Fruit fly (Drosophila melanogaster) whole organism, wandering third instar larva: ENCODE measurements around the gene Hira.

Experiments used
- CG32264 ChIP-seq: fragments of 200-800 bp; sonication (Bioruptor generic); optimal IDR thresholded peaks from 2 replicates; lab custom pipeline; 2016; ENCODE audit warnings: missing biosample characterization, missing genetic modification characterization
- CG9705 ChIP-seq: fragments of 200-800 bp; sonication (Bioruptor generic); optimal IDR thresholded peaks from 2 replicates; lab custom pipeline; 2018; ENCODE audit warnings: missing biosample characterization, mild to moderate bottlenecking, missing genetic modification characterization
- CrebA ChIP-seq: fragments of 200-800 bp; sonication (Bioruptor generic); optimal IDR thresholded peaks from 2 replicates; lab custom pipeline; 2016; ENCODE audit warnings: missing biosample characterization, mild to moderate bottlenecking, missing genetic modification characterization, borderline replicate concordance
- Dif ChIP-seq: fragments of 200-275, 200-300 bp; sonication (Bioruptor generic); optimal IDR thresholded peaks from 2 replicates; lab custom pipeline; 2018; ENCODE audit warnings: missing biosample characterization, missing genetic modification characterization; ENCODE audit not compliant: partially characterized antibody
- GATAd ChIP-seq: sonication (Bioruptor generic); optimal IDR thresholded peaks from 2 replicates; lab custom pipeline; 2016; ENCODE audit warnings: missing biosample characterization, missing genetic modification characterization
- HLH106 ChIP-seq: fragments of 200-800 bp; optimal IDR thresholded peaks from 3 replicates; lab custom pipeline; 2019; ENCODE audit warnings: missing biosample characterization, mild to moderate bottlenecking, missing genetic modification characterization, moderate library complexity
- Hnf4 ChIP-seq: fragments of 200-800 bp; sonication (Bioruptor generic); optimal IDR thresholded peaks from 2 replicates; lab custom pipeline; 2016; ENCODE audit warnings: missing biosample characterization, mild to moderate bottlenecking, missing genetic modification characterization
- Hr78 ChIP-seq: fragments of >200 bp; optimal IDR thresholded peaks from 2 replicates; lab custom pipeline; 2017; ENCODE audit warnings: missing biosample characterization, missing genetic modification characterization
- Hr83 ChIP-seq: fragments of 200-300 bp; sonication (Bioruptor generic); optimal IDR thresholded peaks from 2 replicates; lab custom pipeline; 2016; ENCODE audit warnings: missing biosample characterization, mild to moderate bottlenecking, missing genetic modification characterization, moderate library complexity; ENCODE audit not compliant: poor library complexity, severe bottlenecking
- Jra ChIP-seq: sonication (Bioruptor generic); optimal IDR thresholded peaks from 2 replicates; lab custom pipeline; 2016; ENCODE audit warnings: missing biosample characterization, missing genetic modification characterization
- Mio ChIP-seq: sonication (Bioruptor generic); optimal IDR thresholded peaks from 2 replicates; lab custom pipeline; 2016; ENCODE audit warnings: missing biosample characterization, missing genetic modification characterization
- OdsH ChIP-seq: fragments of 200-800 bp; sonication (Bioruptor generic); optimal IDR thresholded peaks from 2 replicates; lab custom pipeline; 2016; ENCODE audit warnings: missing biosample characterization, mild to moderate bottlenecking, missing genetic modification characterization
- Rel ChIP-seq, 2 experiments: fragments of 200-800 bp; sonication (Bioruptor generic) in 1 of 2; optimal IDR thresholded peaks; 2 replicates in 1 of 2; 3 replicates in 1 of 2; lab custom pipeline; 2016 to 2019; ENCODE audit warnings: mild to moderate bottlenecking in 2 of 2, missing biosample characterization in 2 of 2, missing genetic modification characterization in 2 of 2, moderate library complexity in 1 of 2
- Sp1 ChIP-seq: fragments of 200-800 bp; sonication (Bioruptor generic); optimal IDR thresholded peaks from 3 replicates; lab custom pipeline; 2019; ENCODE audit warnings: missing biosample characterization, mild to moderate bottlenecking, missing genetic modification characterization, moderate library complexity
- Vsx2 ChIP-seq: fragments of 200-300, 225-300 bp; sonication (Bioruptor generic); optimal IDR thresholded peaks from 2 replicates; lab custom pipeline; 2018; ENCODE audit warnings: missing biosample characterization, missing genetic modification characterization; ENCODE audit not compliant: partially characterized antibody
- br ChIP-seq: fragments of 200-800 bp; sonication (Bioruptor generic); optimal IDR thresholded peaks from 2 replicates; lab custom pipeline; 2016; ENCODE audit warnings: missing biosample characterization, missing genetic modification characterization
- brk ChIP-seq: fragments of 200-800 bp; sonication (Bioruptor generic); optimal IDR thresholded peaks from 2 replicates; lab custom pipeline; 2016; ENCODE audit warnings: missing biosample characterization, mild to moderate bottlenecking, missing genetic modification characterization
- dl ChIP-seq, 2 experiments: fragments of 175-275, 200-275 bp in 1 of 2; fragments of 200-275 bp in 1 of 2; sonication (Bioruptor generic); optimal IDR thresholded peaks; lab custom pipeline; 2018; ENCODE audit warnings: mild to moderate bottlenecking in 2 of 2, missing biosample characterization in 2 of 2, missing genetic modification characterization in 2 of 2, moderate library complexity in 2 of 2; ENCODE audit not compliant: partially characterized antibody in 2 of 2, insufficient read depth in 1 of 2
- dmrt93B ChIP-seq: fragments of 200-800 bp; sonication (Bioruptor generic); optimal IDR thresholded peaks from 2 replicates; lab custom pipeline; 2018; ENCODE audit warnings: missing biosample characterization, mild to moderate bottlenecking, missing genetic modification characterization
- dsf ChIP-seq: sonication (Bioruptor generic); optimal IDR thresholded peaks from 2 replicates; lab custom pipeline; 2016; ENCODE audit warnings: missing biosample characterization, missing genetic modification characterization, borderline replicate concordance
- ey ChIP-seq: fragments of 200-800 bp; sonication (Bioruptor generic); optimal IDR thresholded peaks from 2 replicates; lab custom pipeline; 2016; ENCODE audit warnings: missing biosample characterization, missing genetic modification characterization
- foxo ChIP-seq, 2 experiments: fragments of 200-800 bp; sonication (Bioruptor generic); optimal IDR thresholded peaks; 2 replicates in 1 of 2; 3 replicates in 1 of 2; lab custom pipeline; 2016 to 2017; ENCODE audit warnings: missing biosample characterization in 2 of 2, missing genetic modification characterization in 2 of 2
- fru ChIP-seq: fragments of 200-800 bp; sonication (Bioruptor generic); optimal IDR thresholded peaks from 3 replicates; lab custom pipeline; 2016; ENCODE audit warnings: missing biosample characterization, mild to moderate bottlenecking, missing genetic modification characterization
- h ChIP-seq: fragments of 200-800 bp; sonication (Bioruptor generic); optimal IDR thresholded peaks from 3 replicates; lab custom pipeline; 2016; ENCODE audit warnings: missing biosample characterization, mild to moderate bottlenecking, missing genetic modification characterization
- jim ChIP-seq: fragments of 175-275, 200-325 bp; sonication (Bioruptor generic); optimal IDR thresholded peaks from 2 replicates; lab custom pipeline; 2016; ENCODE audit warnings: missing biosample characterization, mild to moderate bottlenecking, missing genetic modification characterization
- pan ChIP-seq: fragments of >200 bp; optimal IDR thresholded peaks from 2 replicates; lab custom pipeline; 2017
- psq ChIP-seq: fragments of 200-800 bp; sonication (Bioruptor generic); optimal IDR thresholded peaks from 3 replicates; lab custom pipeline; 2017; ENCODE audit warnings: missing biosample characterization, mild to moderate bottlenecking, missing genetic modification characterization, moderate library complexity
- rgr ChIP-seq: fragments of 200-800 bp; sonication (Bioruptor generic); optimal IDR thresholded peaks from 3 replicates; lab custom pipeline; 2016; ENCODE audit warnings: missing biosample characterization, mild to moderate bottlenecking, missing genetic modification characterization
- sage ChIP-seq: fragments of 200-800 bp; sonication (Bioruptor generic); optimal IDR thresholded peaks from 2 replicates; lab custom pipeline; 2016; ENCODE audit warnings: missing biosample characterization, mild to moderate bottlenecking, missing genetic modification characterization
- sv ChIP-seq: fragments of 200-800 bp; sonication (Bioruptor generic); optimal IDR thresholded peaks from 3 replicates; lab custom pipeline; 2016; ENCODE audit warnings: missing biosample characterization, missing genetic modification characterization
- tai ChIP-seq: sonication (Bioruptor generic); optimal IDR thresholded peaks from 2 replicates; lab custom pipeline; 2016; ENCODE audit warnings: missing biosample characterization, missing genetic modification characterization
- woc ChIP-seq: sonication (Bioruptor generic); optimal IDR thresholded peaks from 2 replicates; lab custom pipeline; 2016; ENCODE audit warnings: missing biosample characterization, mild to moderate bottlenecking, missing genetic modification characterization

The Hira gene

dm6 chrX:7693423-7693822 is 28.5 kb upstream of the Hira start:
- no peak for TF ChIP-seq foxo (GFP tag; optimal IDR thresholded peaks at IDR 0.05; lab: Kevin White, UChicago)
- no peak for TF ChIP-seq Hr83 (GFP tag; lab: Kevin White, UChicago)
- no peak for TF ChIP-seq CG32264
- TF ChIP-seq rgr: no peak

- no peak for TF ChIP-seq HLH106
- TF ChIP-seq Rel (GFP tag; optimal IDR thresholded peaks at IDR 0.05; lab: Kevin White, UChicago): no peak
- peak; percentile 18 for TF ChIP-seq Rel (tag; optimal IDR thresholded peaks at IDR 0.05; lab: Kevin White, UChicago)
- TF ChIP-seq CrebA (GFP tag; lab: Kevin White, UChicago): peak; percentile 6
- no peak for TF ChIP-seq h
- TF ChIP-seq brk (GFP tag; lab: Kevin White, UChicago): no peak
Observed at dm6 chrX:7694207-7694606, 27.7 kb upstream of the Hira start.

- TF ChIP-seq sv (GFP tag; lab: Kevin White, UChicago) (no peak), woc (no peak), h (peak; percentile 17), Dif (GFP tag; lab: Kevin White, UChicago) (peak; percentile 89), Rel (GFP tag; optimal IDR thresholded peaks at IDR 0.05; lab: Kevin White, UChicago) (no peak), Rel (tag; optimal IDR thresholded peaks at IDR 0.05; lab: Kevin White, UChicago) (peak; percentile 30), dl (GFP tag; optimal IDR thresholded peaks at IDR 0.05; lab: Kevin White, UChicago; ENCODE audit: insufficient read depth in 1 of 2, partially characterized antibody in 2 of 2) (peak; percentile 28 to 80), Hr83 (GFP tag; lab: Kevin White, UChicago) (peak; percentile 24)
Observed at dm6 chrX:7694868-7695267, 27.1 kb upstream of the Hira start.

dm6 chrX:7695391-7696053 is 26.4 kb upstream of the Hira start:
- TF ChIP-seq rgr: peak; percentile 11
- TF ChIP-seq sage (GFP tag; lab: Kevin White, UChicago): no peak
- TF ChIP-seq h: no peak
- peak; percentile 2 for TF ChIP-seq ey (GFP tag; lab: Kevin White, UChicago)
- no peak for TF ChIP-seq Mio (GFP tag; lab: Kevin White, UChicago)
- TF ChIP-seq Vsx2 (GFP tag; lab: Kevin White, UChicago): no peak

dm6 chrX:7696165-7696564 is 25.8 kb upstream of the Hira start:
- TF ChIP-seq jim (GFP tag; lab: Kevin White, UChicago): no peak
- TF ChIP-seq Rel (GFP tag; optimal IDR thresholded peaks at IDR 0.05; lab: Kevin White, UChicago): no peak
- TF ChIP-seq Rel (tag; optimal IDR thresholded peaks at IDR 0.05; lab: Kevin White, UChicago): no peak
- no peak for TF ChIP-seq fru (GFP tag; lab: Kevin White, UChicago)
- no peak for TF ChIP-seq Hr78 (GFP tag; lab: Kevin White, UChicago)
- no peak for TF ChIP-seq dsf (GFP tag; lab: Kevin White, UChicago)
- no peak for TF ChIP-seq Jra (GFP tag; lab: Kevin White, UChicago)
- no peak for TF ChIP-seq dl (GFP tag; optimal IDR thresholded peaks at IDR 0.05; lab: Kevin White, UChicago; ENCODE audit: insufficient read depth in 1 of 2, partially characterized antibody in 2 of 2)
- no peak for TF ChIP-seq OdsH
- TF ChIP-seq, all 38 proteins: peak for 0

dm6 chrX:7696711-7697654 is 24.9 kb upstream of the Hira start:
- TF ChIP-seq psq: peak; percentile 93
- peak; percentile 96 for TF ChIP-seq OdsH
- TF ChIP-seq dsf (GFP tag; lab: Kevin White, UChicago): peak; percentile 72
- TF ChIP-seq CG32264: peak; percentile 85
- TF ChIP-seq h: peak; percentile 98
- peak; percentile 94 for TF ChIP-seq dmrt93B (GFP tag; lab: Kevin White, UChicago)
- peak; percentile 94 for TF ChIP-seq Hnf4 (GFP tag; lab: Kevin White, UChicago)
- TF ChIP-seq br (GFP tag; lab: Kevin White, UChicago): peak; percentile 95
- peak; percentile 92 for TF ChIP-seq CrebA (GFP tag; lab: Kevin White, UChicago)
- TF ChIP-seq sv (GFP tag; lab: Kevin White, UChicago): peak; percentile 90
- peak; percentile 79 for TF ChIP-seq Rel (GFP tag; optimal IDR thresholded peaks at IDR 0.05; lab: Kevin White, UChicago)
- peak; percentile 91 for TF ChIP-seq Rel (tag; optimal IDR thresholded peaks at IDR 0.05; lab: Kevin White, UChicago)
- peak; percentile 96 for TF ChIP-seq CG9705 (GFP tag; lab: Kevin White, UChicago)
- TF ChIP-seq jim (GFP tag; lab: Kevin White, UChicago): peak; percentile 56
- TF ChIP-seq Sp1 (GFP tag; lab: Kevin White, UChicago): peak; percentile 97
- peak; percentile 90 for TF ChIP-seq brk (GFP tag; lab: Kevin White, UChicago)
- TF ChIP-seq tai (GFP tag; lab: Kevin White, UChicago): peak; percentile 86
- TF ChIP-seq pan (lab: Kevin White, UChicago): no peak
- TF ChIP-seq Jra (GFP tag; lab: Kevin White, UChicago): peak; percentile 89
- TF ChIP-seq Hr78 (GFP tag; lab: Kevin White, UChicago): no peak
- peak; percentile 95 for TF ChIP-seq Vsx2 (GFP tag; lab: Kevin White, UChicago)
- peak; percentile 44 for TF ChIP-seq GATAd
